Worm (Caenorhabditis elegans) whole organism, midembryonic: ENCODE results near the gene T06E4.21.

Experiments
- T22C8.4 ChIP-seq: fragments of 200-800 bp; sonication (Bioruptor generic); IDR thresholded peaks from 2 replicates; pipeline ENCODE4 v1.3.6; 2022; ENCODE audit warnings: missing genetic modification characterization, missing compliant biosample characterization
- cog-1 ChIP-seq: sonication (generic microtip); optimal IDR thresholded peaks from 2 replicates; lab custom pipeline; 2016; ENCODE audit warnings: missing genetic modification characterization, missing compliant biosample characterization
- flt-1 ChIP-seq: fragments of 200-800 bp; sonication (Bioruptor generic); IDR thresholded peaks from 2 replicates; pipeline ENCODE4 v1.3.6; 2022; ENCODE audit warnings: missing genetic modification characterization, missing compliant biosample characterization
- klf-2 ChIP-seq: fragments of 200-800 bp; sonication (Bioruptor generic); conservative IDR thresholded peaks from 2 replicates; pipeline ENCODE4 v1.3.6; 2022; ENCODE audit warnings: missing genetic modification reagents, missing genetic modification characterization, missing compliant biosample characterization
- med-1 ChIP-seq: sonication (generic microtip); optimal IDR thresholded peaks from 2 replicates; lab custom pipeline; 2017; ENCODE audit warnings: missing genetic modification characterization, mild to moderate bottlenecking, missing compliant biosample characterization, antibody characterized with exemption, missing genetic modification reagents; ENCODE audit not compliant: insufficient read depth
- ref-1 ChIP-seq: fragments of 200-800 bp; sonication (Bioruptor generic); conservative IDR thresholded peaks from 2 replicates; pipeline ENCODE4 v1.3.6; 2022; ENCODE audit warnings: missing genetic modification reagents, missing genetic modification characterization, missing compliant biosample characterization
- tab-1 ChIP-seq: fragments of 200-800 bp; sonication (Bioruptor generic); IDR thresholded peaks from 2 replicates; pipeline ENCODE4 v1.3.6; 2022; ENCODE audit warnings: missing genetic modification characterization, missing compliant biosample characterization
- ztf-23 ChIP-seq: fragments of 200-800 bp; sonication (Bioruptor generic); IDR thresholded peaks from 2 replicates; pipeline ENCODE4 v1.3.6; 2022; ENCODE audit warnings: missing genetic modification reagents, missing genetic modification characterization, missing compliant biosample characterization
- ztf-29 ChIP-seq: fragments of 200-800 bp; sonication (Bioruptor generic); IDR thresholded peaks from 2 replicates; pipeline ENCODE4 v1.3.6; 2022; ENCODE audit warnings: missing genetic modification reagents, missing genetic modification characterization, missing compliant biosample characterization

DNA sequence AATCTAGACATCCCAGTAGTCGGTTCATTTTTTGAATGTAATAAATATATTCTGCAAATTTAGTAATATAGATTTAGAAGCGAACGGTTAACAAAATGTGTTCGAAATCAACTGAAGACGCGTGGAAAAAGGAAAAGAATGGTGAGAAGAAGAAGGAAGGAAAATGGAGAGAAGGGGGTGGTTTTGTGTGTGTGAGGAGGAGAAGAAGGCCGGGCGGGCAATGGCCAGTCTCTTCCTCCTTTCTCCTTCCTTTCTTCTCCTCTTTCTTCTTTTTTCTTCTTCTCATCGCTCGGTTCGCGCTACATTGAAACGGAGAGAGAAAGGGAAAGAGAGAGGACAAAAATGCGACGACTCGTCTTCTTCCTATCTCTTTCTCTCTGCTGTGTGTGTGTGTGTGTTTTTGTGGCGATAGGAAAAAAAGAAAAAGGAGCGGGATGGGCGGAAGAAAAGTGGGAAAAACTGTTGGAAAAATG, 40.8 kb downstream of the T06E4.21 start, which contains the start of gene ztf-9:
- no peak for TF ChIP-seq klf-2 (GFP tag; lab: Robert Waterston, UW)
- 0 out of 2 replicates have a peak, but pooled peaks have one; percentile 43 for TF ChIP-seq ztf-23 (GFP tag; lab: Robert Waterston, UW)
- TF ChIP-seq tab-1 (GFP tag; lab: Robert Waterston, UW), result no peak
- TF ChIP-seq flt-1, result peak; percentile 50; the same call in 1 of the 2 replicates
- TF ChIP-seq ref-1 (GFP tag; lab: Robert Waterston, UW), result no peak
- TF ChIP-seq T22C8.4 (GFP tag; lab: Robert Waterston, UW), result no peak
- no peak for TF ChIP-seq med-1 (GFP tag; lab: Kevin White, UChicago)
- 0 out of 2 replicates have a peak, but pooled peaks have one; percentile 30 for TF ChIP-seq ztf-29
- no peak for TF ChIP-seq cog-1 (tag; lab: Kevin White, UChicago)
